Worm (Caenorhabditis elegans): ENCODE results near the gene myo-6.
"Not testable (repeated sequence)": the region's sequence is repeated elsewhere in the genome, so short reads cannot be mapped to it uniquely, and the experiment has no call there.

myo-6 gene

ce11 chrIII:13395262-13395661, 14.3 kb upstream of the myo-6 start, which contains the start of gene F11F1.1:
TSS of gene F11F1.1 (plus strand) at chrIII:13395562.
- peak; percentile 31 for TF ChIP-seq fos-1 (tag; optimal IDR thresholded peaks at IDR 0.05)
- TF ChIP-seq snpc-4 (tag; optimal IDR thresholded peaks at IDR 0.05) = no peak

- TF ChIP-seq ztf-11, snpc-4, sem-4 (tag; optimal IDR thresholded peaks at IDR 0.05): not testable (repeated sequence)
Measured at ce11 chrIII:13401673-13402258, 7.8 kb upstream of the myo-6 start, which contains the start of the genes srlf-9 and srlf-10. TSS of gene srlf-9 (minus strand) at chrIII:13401773. TSS of gene srlf-10 (plus strand) at chrIII:13402208.

- TF ChIP-seq nhr-10 (tag; optimal IDR thresholded peaks at IDR 0.05) (no peak), egl-27 (tag; optimal IDR thresholded peaks at IDR 0.05) (no peak), nhr-6 (tag; optimal IDR thresholded peaks at IDR 0.05) (no peak), Y55F3AM.14 (GFP tag; optimal IDR thresholded peaks at IDR 0.05) (no peak), lin-13 (GFP tag; optimal IDR thresholded peaks at IDR 0.05) (no peak), lsy-2 (tag; optimal IDR thresholded peaks at IDR 0.05) (no peak), ama-1 (optimal IDR thresholded peaks at IDR 0.05) (no peak), sma-9 (GFP tag; optimal IDR thresholded peaks at IDR 0.05) (no peak), sma-9 (tag; optimal IDR thresholded peaks at IDR 0.05) (no peak), gmeb-1 (tag; optimal IDR thresholded peaks at IDR 0.05) (no peak), mab-5 (tag; optimal IDR thresholded peaks at IDR 0.05) (no peak), nhr-77 (tag; optimal IDR thresholded peaks at IDR 0.05) (no peak), R02D3.7 (tag; optimal IDR thresholded peaks at IDR 0.05) (no peak), ztf-1 (GFP tag; conservative IDR thresholded peaks at IDR 0.05) (no peak), nhr-237 (tag; optimal IDR thresholded peaks at IDR 0.05) (no peak), zag-1 (tag; optimal IDR thresholded peaks at IDR 0.05) (no peak), unc-55 (GFP tag; optimal IDR thresholded peaks at IDR 0.05) (no peak), snpc-4 (tag; optimal IDR thresholded peaks at IDR 0.05) (no peak), ceh-82 (tag; optimal IDR thresholded peaks at IDR 0.05) (no peak), alr-1 (tag; optimal IDR thresholded peaks at IDR 0.05) (no peak), skn-1 (tag; optimal IDR thresholded peaks at IDR 0.05) (no peak)
Measured at ce11 chrIII:13402934-13403333, 6.7 kb upstream of the myo-6 start, which contains the start of gene mig-18. TSS of gene mig-18 (plus strand) at chrIII:13403234.

- TF ChIP-seq nhr-12 (tag; optimal IDR thresholded peaks at IDR 0.05) (no peak), fos-1 (tag; optimal IDR thresholded peaks at IDR 0.05) (no peak), ZK546.5 (tag; optimal IDR thresholded peaks at IDR 0.05) (no peak), lin-11 (tag; optimal IDR thresholded peaks at IDR 0.05) (no peak), nhr-11 (tag; optimal IDR thresholded peaks at IDR 0.05) (no peak), unc-55 (GFP tag; optimal IDR thresholded peaks at IDR 0.05) (no peak), unc-62 (GFP tag; optimal IDR thresholded peaks at IDR 0.05) (no peak), unc-39 (tag; optimal IDR thresholded peaks at IDR 0.05) (no peak), lin-39 (tag; optimal IDR thresholded peaks at IDR 0.05) (no peak), blmp-1 (tag; optimal IDR thresholded peaks at IDR 0.05; ENCODE audit: insufficient read depth) (no peak), alr-1 (tag; optimal IDR thresholded peaks at IDR 0.05) (no peak), aly-2 (tag; optimal IDR thresholded peaks at IDR 0.05) (no peak), ztf-4 (tag; optimal IDR thresholded peaks at IDR 0.05) (no peak), mdl-1 (tag; optimal IDR thresholded peaks at IDR 0.05) (no peak)
Measured at ce11 chrIII:13404418-13404817, 5.2 kb upstream of the myo-6 start, which contains the start of gene ttr-52. TSS of gene ttr-52 (plus strand) at chrIII:13404718.

ce11 chrIII:13405504-13405903, 4.1 kb upstream of the myo-6 start, which contains the start of gene nas-1:
TSS of gene nas-1 (plus strand) at chrIII:13405804.
- TF ChIP-seq zag-1 (tag; optimal IDR thresholded peaks at IDR 0.05) (no peak), elt-1 (tag; optimal IDR thresholded peaks at IDR 0.05) (no peak), unc-62 (GFP tag; optimal IDR thresholded peaks at IDR 0.05) (no peak), fos-1 (tag; optimal IDR thresholded peaks at IDR 0.05) (no peak), ZK546.5 (tag; optimal IDR thresholded peaks at IDR 0.05) (no peak), ztf-11 (tag; optimal IDR thresholded peaks at IDR 0.05) (no peak), nhr-23 (tag; optimal IDR thresholded peaks at IDR 0.05) (no peak), elt-3 (tag; optimal IDR thresholded peaks at IDR 0.05) (no peak)
